Worm (Caenorhabditis elegans): ENCODE results near the gene gphr-2.
A peak's percentile ranks its signal among the peaks of the same experiment; 100 is the strongest.

gphr-2 gene

DNA sequence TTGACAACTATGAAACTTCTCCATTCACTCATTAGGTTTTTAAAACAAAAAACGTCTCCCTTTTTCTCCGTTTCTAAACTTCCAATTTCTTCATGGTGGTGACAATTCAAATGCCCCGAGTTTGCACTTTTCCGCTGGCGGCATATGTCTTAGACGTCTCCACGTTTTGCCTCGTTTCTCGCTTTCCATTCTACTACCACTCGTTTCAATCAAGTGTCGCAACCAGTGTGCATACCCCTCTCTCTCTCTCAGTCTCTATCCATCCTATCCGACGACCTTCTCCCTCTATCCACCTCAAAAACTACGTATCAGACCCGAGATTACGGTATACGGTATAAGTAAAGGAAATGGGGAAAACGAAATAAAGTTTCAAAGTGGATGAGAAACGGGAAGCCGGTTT lies 26.6 kb upstream of the gphr-2 start:
- TF ChIP-seq sdc-2 (tag; optimal IDR thresholded peaks at IDR 0.05) (peak; percentile 12), ceh-34 (tag; optimal IDR thresholded peaks at IDR 0.05) (peak; percentile 3), ceh-24 (tag; optimal IDR thresholded peaks at IDR 0.05) (no peak), nfya-1 (tag; optimal IDR thresholded peaks at IDR 0.05) (peak; percentile 6)

DNA sequence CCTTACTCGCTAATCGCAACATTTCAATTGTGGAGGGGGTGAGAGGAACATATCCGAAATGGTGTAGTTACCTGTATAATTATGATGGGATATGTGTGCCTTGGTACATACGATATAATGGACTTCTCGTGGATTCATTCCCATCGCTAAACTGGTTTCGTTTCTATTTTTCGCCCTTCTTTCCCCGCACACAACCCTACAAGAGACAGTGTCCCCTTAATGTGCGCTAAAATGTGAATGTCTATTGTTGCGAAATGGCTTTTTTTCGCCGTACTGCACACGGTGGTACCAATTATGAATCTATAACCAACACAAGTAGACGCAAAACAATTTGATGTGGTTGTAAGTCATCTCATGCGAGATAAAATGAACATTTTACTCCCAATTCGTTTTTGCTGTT lies 21.8 kb upstream of the gphr-2 start:
- TF ChIP-seq ceh-31 (tag; optimal IDR thresholded peaks at IDR 0.05), result peak; percentile 44
- TF ChIP-seq unc-3 (GFP tag; conservative IDR thresholded peaks at IDR 0.05), result no peak
- TF ChIP-seq unc-3 (tag; optimal IDR thresholded peaks at IDR 0.05), result no peak
- no peak for TF ChIP-seq ref-2 (tag; optimal IDR thresholded peaks at IDR 0.05)
- no peak for TF ChIP-seq ceh-45 (GFP tag; IDR thresholded peaks at IDR 0.05)

DNA sequence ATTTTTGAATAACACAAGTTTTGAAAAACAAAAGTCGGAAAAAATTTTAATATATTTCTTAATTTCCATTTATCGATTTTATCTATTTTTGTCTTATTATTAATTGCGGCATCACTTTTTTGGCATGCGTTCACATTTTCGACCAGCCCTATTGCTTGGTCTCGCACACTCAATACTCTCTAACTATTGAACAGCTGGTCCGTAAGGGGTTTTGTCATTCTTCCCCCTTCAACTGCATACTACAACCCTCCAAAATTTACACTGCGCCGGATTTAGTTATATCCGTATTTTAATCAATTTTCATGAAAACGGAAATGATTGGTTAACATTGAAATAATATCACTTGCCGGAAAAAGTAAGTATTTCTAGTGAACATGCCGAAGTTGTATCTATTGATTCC lies 19.8 kb upstream of the gphr-2 start, which contains the start of gene C11H1.7:
TSS of gene C11H1.7 (plus strand) at position 12 of the 400 bp plus-strand sequence.
- TF ChIP-seq ceh-14 (tag; optimal IDR thresholded peaks at IDR 0.05) (no peak), fkh-6 (tag; optimal IDR thresholded peaks at IDR 0.05) (no peak), ztf-16 (tag; optimal IDR thresholded peaks at IDR 0.05) (no peak), elt-2 (tag; optimal IDR thresholded peaks at IDR 0.05) (no peak), K09A11.1 (tag; optimal IDR thresholded peaks at IDR 0.05; ENCODE audit: insufficient read depth) (no peak), pag-3 (tag; optimal IDR thresholded peaks at IDR 0.05; ENCODE audit: borderline replicate concordance) (no peak), tbx-2 (tag; optimal IDR thresholded peaks at IDR 0.05) (no peak), odd-2 (tag; optimal IDR thresholded peaks at IDR 0.05) (no peak), ceh-22 (tag; optimal IDR thresholded peaks at IDR 0.05) (no peak), tbx-7 (tag; optimal IDR thresholded peaks at IDR 0.05) (no peak)

- no peak for TF ChIP-seq madf-2 (tag; optimal IDR thresholded peaks at IDR 0.05)
- TF ChIP-seq C38D4.7 (GFP tag; optimal IDR thresholded peaks at IDR 0.05), result no peak
- TF ChIP-seq sdc-2 (tag; optimal IDR thresholded peaks at IDR 0.05), result no peak
- no peak for TF ChIP-seq pat-9 (tag; optimal IDR thresholded peaks at IDR 0.05)
- no peak for TF ChIP-seq ahr-1 (tag; optimal IDR thresholded peaks at IDR 0.05)
- TF ChIP-seq dmd-4 (tag; optimal IDR thresholded peaks at IDR 0.05; ENCODE audit: borderline replicate concordance), result no peak
- no peak for TF ChIP-seq syd-9 (tag; optimal IDR thresholded peaks at IDR 0.05)
- no peak for TF ChIP-seq lin-11 (tag; optimal IDR thresholded peaks at IDR 0.05)
- no peak for TF ChIP-seq ceh-6 (GFP tag; optimal IDR thresholded peaks at IDR 0.05)
- no peak for TF ChIP-seq rnt-1 (tag; optimal IDR thresholded peaks at IDR 0.05)
- no peak for TF ChIP-seq hlh-15 (tag; optimal IDR thresholded peaks at IDR 0.05)
- no peak for TF ChIP-seq K09A11.1 (tag; optimal IDR thresholded peaks at IDR 0.05; ENCODE audit: insufficient read depth)
- TF ChIP-seq ceh-45 (GFP tag; IDR thresholded peaks at IDR 0.05), result no peak
- no peak for TF ChIP-seq mec-3 (tag; optimal IDR thresholded peaks at IDR 0.05; ENCODE audit: borderline replicate concordance)
Observed at ce11 chrX:14326578-14326977, 19.0 kb upstream of the gphr-2 start.

ce11 chrX:14324289-14324688 lies 16.7 kb upstream of the gphr-2 start:
- no peak for TF ChIP-seq ceh-14 (tag; optimal IDR thresholded peaks at IDR 0.05)
- TF ChIP-seq elt-2 (tag; optimal IDR thresholded peaks at IDR 0.05), result no peak
- TF ChIP-seq ttx-3 (tag; optimal IDR thresholded peaks at IDR 0.05), result no peak
- TF ChIP-seq ceh-48 (tag; optimal IDR thresholded peaks at IDR 0.05), result no peak
- TF ChIP-seq tbx-2 (tag; optimal IDR thresholded peaks at IDR 0.05), result no peak

ce11 chrX:14322793-14323192 lies 15.2 kb upstream of the gphr-2 start:
- no peak for TF ChIP-seq C38D4.7 (GFP tag; optimal IDR thresholded peaks at IDR 0.05)
- no peak for TF ChIP-seq unc-3 (GFP tag; conservative IDR thresholded peaks at IDR 0.05)
- TF ChIP-seq unc-3 (tag; optimal IDR thresholded peaks at IDR 0.05), result no peak
